Worm (Caenorhabditis elegans) whole organism, dauer: ENCODE data around the gene C24H11.5.

ENCODE experiments used
- unc-62 ChIP-seq: sonication (generic microtip); optimal IDR thresholded peaks from 2 replicates; lab custom pipeline; 2017; ENCODE audit warnings: missing biosample characterization, missing genetic modification reagents, missing genetic modification characterization

C24H11.5 gene

ce11 chrIII:11822407-11822806 is 42.4 kb downstream of the C24H11.5 start, which contains the start of gene maa-1:
TSS of gene maa-1 (minus strand) at chrIII:11822526.
- TF ChIP-seq unc-62 (GFP tag; lab: Kevin White, UChicago) = no peak

- TF ChIP-seq unc-62 (GFP tag; lab: Kevin White, UChicago) = no peak
Observed at ce11 chrIII:11823260-11823659, 43.2 kb downstream of the C24H11.5 start, which contains the start of gene C18D11.3. TSS of gene C18D11.3 (plus strand) at chrIII:11823448.

- no peak for TF ChIP-seq unc-62 (GFP tag; lab: Kevin White, UChicago)
Observed at ce11 chrIII:11824088-11824487, 44.1 kb downstream of the C24H11.5 start.

- TF ChIP-seq unc-62 (GFP tag; lab: Kevin White, UChicago) = no peak
Observed at ce11 chrIII:11824580-11824979, 44.5 kb downstream of the C24H11.5 start.

ce11 chrIII:11825654-11826053 is 45.6 kb downstream of the C24H11.5 start:
- no peak for TF ChIP-seq unc-62 (GFP tag; lab: Kevin White, UChicago)

ce11 chrIII:11826118-11826517 is 46.1 kb downstream of the C24H11.5 start, which contains the start of gene rsp-8:
TSS of gene rsp-8 (plus strand) at chrIII:11826418.
- TF ChIP-seq unc-62 (GFP tag; lab: Kevin White, UChicago) = no peak

- no peak for TF ChIP-seq unc-62 (GFP tag; lab: Kevin White, UChicago)
Observed at ce11 chrIII:11829062-11829461, 49.0 kb downstream of the C24H11.5 start.

ce11 chrIII:11829585-11830195 is 49.7 kb downstream of the C24H11.5 start:
- TF ChIP-seq unc-62 (GFP tag; lab: Kevin White, UChicago) = no peak
